Worm (Caenorhabditis elegans): ENCODE data around the gene asp-16.

Gene asp-16

DNA sequence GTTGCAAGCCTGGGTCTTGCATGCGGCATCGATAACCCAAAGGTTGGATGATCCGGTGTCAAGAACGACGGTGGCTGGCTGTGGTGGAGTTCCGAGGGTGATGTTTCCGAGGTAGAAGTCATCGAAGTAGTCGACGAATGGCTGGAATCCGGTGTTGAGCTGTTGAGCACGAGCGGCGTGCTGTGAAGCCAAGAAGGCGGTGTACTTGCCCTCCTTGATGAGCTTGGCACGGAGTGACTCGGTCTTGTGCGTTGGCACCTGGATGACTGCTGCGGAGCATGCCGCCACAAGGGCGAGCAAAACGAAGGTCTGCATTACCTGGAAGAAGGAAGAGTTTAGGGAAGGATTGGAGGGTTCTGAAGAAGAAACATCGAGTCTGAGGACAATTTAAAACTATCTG, 8.0 kb upstream of the asp-16 start, which contains the start of gene asp-1 (continued):
- TF ChIP-seq snpc-3.4 (tag; optimal IDR thresholded peaks at IDR 0.05): no peak
- TF ChIP-seq egrh-3 (GFP tag; IDR thresholded peaks at IDR 0.05): peak; percentile 54; the same call in 1 of the 2 replicates
- TF ChIP-seq F37B4.10 (GFP tag; IDR thresholded peaks at IDR 0.05): no peak
- peak; percentile 36; the same call in 1 of the 2 replicates for TF ChIP-seq C06A6.2 (GFP tag; conservative IDR thresholded peaks at IDR 0.05)
- no peak for TF ChIP-seq lin-40 (tag; optimal IDR thresholded peaks at IDR 0.05)
- no peak for TF ChIP-seq nfyb-1 (GFP tag; IDR thresholded peaks at IDR 0.05)
- peak; percentile 16 for TF ChIP-seq lin-54 (GFP tag; optimal IDR thresholded peaks at IDR 0.05)
- no peak for TF ChIP-seq dpff-1 (tag; optimal IDR thresholded peaks at IDR 0.05)
- TF ChIP-seq madf-3 (GFP tag; IDR thresholded peaks at IDR 0.05): 0 out of 2 replicates have a peak, but pooled peaks have one; percentile 3
- TF ChIP-seq T07F8.4 (tag; optimal IDR thresholded peaks at IDR 0.05): no peak
- TF ChIP-seq F23B12.7 (tag; optimal IDR thresholded peaks at IDR 0.05; ENCODE audit: insufficient read depth): no peak
- TF ChIP-seq nfya-2 (GFP tag; IDR thresholded peaks at IDR 0.05): no peak
- no peak for TF ChIP-seq ama-1 (optimal IDR thresholded peaks at IDR 0.05)
- no peak for TF ChIP-seq ama-1 (GFP tag; optimal IDR thresholded peaks at IDR 0.05)
- TF ChIP-seq cebp-2 (GFP tag; IDR thresholded peaks at IDR 0.05): 0 out of 2 replicates have a peak, but pooled peaks have one; percentile 8
- TF ChIP-seq lin-35 (GFP tag; optimal IDR thresholded peaks at IDR 0.05): no peak
- TF ChIP-seq B0261.1 (tag; optimal IDR thresholded peaks at IDR 0.05): no peak
- TF ChIP-seq Y79H2A.3 (GFP tag; conservative IDR thresholded peaks at IDR 0.05): no peak
- no peak for TF ChIP-seq B0035.1 (tag; optimal IDR thresholded peaks at IDR 0.05)
- TF ChIP-seq pbrm-1 (GFP tag; IDR thresholded peaks at IDR 0.05): no peak
- no peak for TF ChIP-seq let-526 (GFP tag; IDR thresholded peaks at IDR 0.05)
- no peak for TF ChIP-seq cebp-1 (GFP tag; IDR thresholded peaks at IDR 0.05)
- peak; percentile 30 for TF ChIP-seq cebp-1 (tag; optimal IDR thresholded peaks at IDR 0.05)
- no peak for TF ChIP-seq rpc-1 (optimal IDR thresholded peaks at IDR 0.05)
- TF ChIP-seq rpc-1 (tag; optimal IDR thresholded peaks at IDR 0.05): no peak
- no peak for TF ChIP-seq Y53F4B.3 (GFP tag; IDR thresholded peaks at IDR 0.05)
- no peak for TF ChIP-seq nhr-120 (GFP tag; IDR thresholded peaks at IDR 0.05)
- TF ChIP-seq snpc-1.3 (tag; optimal IDR thresholded peaks at IDR 0.05; ENCODE audit: insufficient read depth): no peak
- TF ChIP-seq hrde-1 (tag; optimal IDR thresholded peaks at IDR 0.05; ENCODE audit: borderline replicate concordance): no peak
- TF ChIP-seq Y95B8A.8 (GFP tag; IDR thresholded peaks at IDR 0.05): peak; percentile 52; the same call in 1 of the 2 replicates
- TF ChIP-seq ztf-26 (tag; optimal IDR thresholded peaks at IDR 0.05): no peak
- peak; percentile 35; the same call in 1 of the 2 replicates for TF ChIP-seq Y53G8AR.9 (GFP tag; conservative IDR thresholded peaks at IDR 0.05)
- TF ChIP-seq him-1 (tag; optimal IDR thresholded peaks at IDR 0.05): no peak
- no peak for TF ChIP-seq lir-1 (GFP tag; conservative IDR thresholded peaks at IDR 0.05)

DNA sequence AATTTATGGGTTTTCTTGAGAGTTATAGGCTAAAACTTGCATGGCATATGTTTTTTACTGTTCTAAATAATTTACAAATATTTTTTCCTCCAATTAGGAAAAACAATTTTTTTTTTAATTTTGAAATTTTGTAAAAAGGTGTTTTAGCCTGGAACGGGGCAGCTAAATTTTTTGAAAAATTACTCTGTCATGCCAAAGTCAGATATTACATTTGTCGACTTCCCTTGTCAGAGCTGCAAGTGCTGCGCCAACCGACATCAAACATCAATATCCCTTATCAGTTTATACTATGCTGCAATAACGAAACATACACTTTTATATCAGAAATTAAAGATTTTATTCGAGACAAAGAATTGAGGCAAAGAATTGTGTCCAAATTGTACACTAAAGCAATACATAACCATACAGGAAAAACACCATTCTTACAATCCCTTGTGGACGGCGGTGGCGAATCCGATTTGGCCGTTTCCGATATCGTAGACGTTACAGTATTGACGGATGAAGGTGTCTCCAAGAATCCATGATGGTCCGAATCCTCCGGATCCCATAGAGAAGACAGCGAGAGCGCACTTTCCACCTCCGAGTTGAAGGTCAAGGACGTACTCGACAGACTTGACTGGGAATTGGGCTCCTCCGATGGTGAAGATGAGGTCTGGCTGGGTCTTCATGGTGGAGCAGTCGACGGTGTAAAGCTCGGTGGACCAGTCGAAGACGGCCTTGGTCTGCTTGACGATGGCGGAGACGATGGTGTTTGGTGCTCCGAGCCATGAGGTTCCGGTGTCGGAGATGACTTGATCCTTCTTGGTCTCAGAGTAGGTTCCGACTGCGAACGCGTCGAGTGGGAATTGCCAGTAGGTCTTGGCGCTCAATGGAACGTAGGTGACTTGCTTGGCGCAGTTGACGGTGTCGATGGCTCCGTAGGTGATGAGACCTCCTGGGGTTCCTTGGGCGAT, 7.0 kb upstream of the asp-16 start:
- 0 out of 2 replicates have a peak, but pooled peaks have one; percentile 50 for TF ChIP-seq Y95B8A.8 (GFP tag; IDR thresholded peaks at IDR 0.05)
- TF ChIP-seq madf-3 (GFP tag; IDR thresholded peaks at IDR 0.05): no peak
- 0 out of 2 replicates have a peak, but pooled peaks have one; percentile 48 for TF ChIP-seq Y79H2A.3 (GFP tag; conservative IDR thresholded peaks at IDR 0.05)
- no peak for TF ChIP-seq cebp-1 (GFP tag; IDR thresholded peaks at IDR 0.05)
- TF ChIP-seq cebp-1 (tag; optimal IDR thresholded peaks at IDR 0.05): peak; percentile 32
- 0 out of 2 replicates have a peak, but pooled peaks have one; percentile 52 for TF ChIP-seq Y53G8AR.9 (GFP tag; conservative IDR thresholded peaks at IDR 0.05)
- TF ChIP-seq nhr-90 (tag; optimal IDR thresholded peaks at IDR 0.05): no peak
- no peak for TF ChIP-seq ceh-100 (GFP tag; IDR thresholded peaks at IDR 0.05)
- 0 out of 2 replicates have a peak, but pooled peaks have one; percentile 9 for TF ChIP-seq egl-44 (GFP tag; IDR thresholded peaks at IDR 0.05)
- TF ChIP-seq Y56A3A.18 (GFP tag; IDR thresholded peaks at IDR 0.05): peak; percentile 37; the same call in 1 of the 2 replicates
- TF ChIP-seq zfh-2 (GFP tag; conservative IDR thresholded peaks at IDR 0.05): peak; percentile 70; the same call in 1 of the 2 replicates
- TF ChIP-seq repo-1 (tag; optimal IDR thresholded peaks at IDR 0.05): no peak
- TF ChIP-seq B0336.3 (GFP tag; IDR thresholded peaks at IDR 0.05): peak; percentile 56; the same call in 1 of the 2 replicates
- TF ChIP-seq F23B12.7 (tag; optimal IDR thresholded peaks at IDR 0.05; ENCODE audit: insufficient read depth): peak; percentile 27
- peak; percentile 59 for TF ChIP-seq nhr-80 (tag; optimal IDR thresholded peaks at IDR 0.05)
- peak; percentile 39; the same call in 1 of the 2 replicates for TF ChIP-seq pbrm-1 (GFP tag; IDR thresholded peaks at IDR 0.05)
- TF ChIP-seq egrh-3 (GFP tag; IDR thresholded peaks at IDR 0.05): no peak
- TF ChIP-seq madf-10 (tag; optimal IDR thresholded peaks at IDR 0.05): peak; percentile 24
